Worm (Caenorhabditis elegans) whole organism, midembryonic: ENCODE results near the gene K07C5.2.

ENCODE experiments used
- cog-1 ChIP-seq: sonication (generic microtip); optimal IDR thresholded peaks from 2 replicates; lab custom pipeline; 2016; ENCODE audit warnings: missing genetic modification characterization, missing compliant biosample characterization
- flt-1 ChIP-seq: fragments of 200-800 bp; sonication (Bioruptor generic); IDR thresholded peaks from 2 replicates; pipeline ENCODE4 v1.3.6; 2022; ENCODE audit warnings: missing genetic modification characterization, missing compliant biosample characterization

- no peak for TF ChIP-seq flt-1 (GFP tag; lab: Robert Waterston, UW)
- no peak for TF ChIP-seq cog-1 (tag; lab: Kevin White, UChicago)
Observed at ce11 chrV:10319434-10319833, 19.9 kb upstream of the K07C5.2 start, which contains the start of gene B0024.11.
